Worm (Caenorhabditis elegans) whole organism, L3 larva: Measurements from ENCODE around the gene C17A2.2.

Experiments used
- lin-15B ChIP-seq: fragments of 150-350 bp; optimal IDR thresholded peaks from 2 replicates; lab custom pipeline; 2014; ENCODE audit warnings: missing biosample characterization, missing genetic modification characterization
- mdl-1 ChIP-seq: fragments of 150-350 bp; optimal IDR thresholded peaks from 2 replicates; lab custom pipeline; 2014; ENCODE audit warnings: missing biosample characterization, missing genetic modification characterization
- nhr-23 ChIP-seq: fragments of 150-350 bp; optimal IDR thresholded peaks from 2 replicates; lab custom pipeline; 2014; ENCODE audit warnings: missing biosample characterization, missing genetic modification reagents, missing genetic modification characterization
- zag-1 ChIP-seq: fragments of 150-350 bp; optimal IDR thresholded peaks from 2 replicates; lab custom pipeline; 2014; ENCODE audit warnings: missing biosample characterization, missing genetic modification characterization

- TF ChIP-seq lin-15B (tag; lab: Kevin White, UChicago) = no peak
- TF ChIP-seq zag-1 (tag; lab: Kevin White, UChicago) = no peak
- TF ChIP-seq nhr-23 (tag; lab: Kevin White, UChicago) = no peak
- no peak for TF ChIP-seq mdl-1 (tag; lab: Kevin White, UChicago)
These were observed 18.5 kb downstream of the C17A2.2 start, which contains the start of gene nhr-261 for ce11 chrII:3864652-3865051.
